Worm (Caenorhabditis elegans): ENCODE results near the gene K12H6.4.

- TF ChIP-seq pha-4 (tag; optimal IDR thresholded peaks at IDR 0.05), result no peak
- no peak for TF ChIP-seq dox-1 (GFP tag; IDR thresholded peaks at IDR 0.05)
- no peak for TF ChIP-seq gei-17 (GFP tag; optimal IDR thresholded peaks at IDR 0.05)
- TF ChIP-seq B0035.1 (tag; optimal IDR thresholded peaks at IDR 0.05), result no peak
- TF ChIP-seq nfya-1 (tag; optimal IDR thresholded peaks at IDR 0.05; ENCODE audit: borderline replicate concordance, insufficient read depth), result no peak
- TF ChIP-seq tlf-1 (GFP tag; optimal IDR thresholded peaks at IDR 0.05), result no peak
- TF ChIP-seq F22D6.2 (tag; optimal IDR thresholded peaks at IDR 0.05), result no peak
- no peak for TF ChIP-seq snpc-4 (GFP tag; optimal IDR thresholded peaks at IDR 0.05)
- TF ChIP-seq snpc-4 (tag; optimal IDR thresholded peaks at IDR 0.05), result no peak
- TF ChIP-seq ama-1 (optimal IDR thresholded peaks at IDR 0.05), result no peak
- no peak for TF ChIP-seq ama-1 (GFP tag; optimal IDR thresholded peaks at IDR 0.05)
- TF ChIP-seq Y95B8A.8 (GFP tag; IDR thresholded peaks at IDR 0.05), result no peak
- no peak for TF ChIP-seq lag-1 (GFP tag; IDR thresholded peaks at IDR 0.05)
Measured at ce11 chrII:2802804-2803586, 21.1 kb downstream of the K12H6.4 start.
